Worm (Caenorhabditis elegans) whole organism, mixed stage, embryonic: ENCODE results near the gene ZK1248.4.

Experiments used
- M03D4.4 ChIP-seq: sonication (generic microtip); optimal IDR thresholded peaks from 2 replicates; lab custom pipeline; 2017; ENCODE audit warnings: mild to moderate bottlenecking, missing genetic modification characterization, missing compliant biosample characterization
- bed-3 ChIP-seq: fragments of 200-800 bp; sonication (Bioruptor generic); optimal IDR thresholded peaks from 3 replicates; lab custom pipeline; 2018; ENCODE audit warnings: mild to moderate bottlenecking, missing genetic modification characterization, moderate library complexity, missing compliant biosample characterization
- blmp-1 ChIP-seq: fragments of 150-350 bp; optimal IDR thresholded peaks from 2 replicates; lab custom pipeline; 2014; ENCODE audit warnings: missing biosample characterization, missing genetic modification characterization
- ceh-39 ChIP-seq: fragments of 150-350 bp; optimal IDR thresholded peaks from 2 replicates; lab custom pipeline; 2014; ENCODE audit warnings: missing biosample characterization, missing genetic modification characterization
- ceh-43 ChIP-seq: fragments of 200-800 bp; sonication (Bioruptor generic); optimal IDR thresholded peaks from 2 replicates; lab custom pipeline; 2018; ENCODE audit warnings: mild to moderate bottlenecking, missing genetic modification characterization, moderate library complexity, missing compliant biosample characterization
- ceh-83 ChIP-seq: fragments of 200-800 bp; sonication (Bioruptor generic); optimal IDR thresholded peaks from 2 replicates; lab custom pipeline; 2018; ENCODE audit warnings: mild to moderate bottlenecking, missing genetic modification characterization, missing compliant biosample characterization
- ces-1 ChIP-seq: fragments of 150-350 bp; optimal IDR thresholded peaks from 2 replicates; lab custom pipeline; 2014; ENCODE audit warnings: missing biosample characterization, missing genetic modification reagents, missing genetic modification characterization
- cnd-1 ChIP-seq: fragments of 200-800 bp; sonication (Bioruptor generic); optimal IDR thresholded peaks from 2 replicates; lab custom pipeline; 2018; ENCODE audit warnings: mild to moderate bottlenecking, missing genetic modification characterization, missing compliant biosample characterization
- drap-1 ChIP-seq: fragments of 200-800 bp; sonication (Bioruptor generic); optimal IDR thresholded peaks from 3 replicates; lab custom pipeline; 2018; ENCODE audit warnings: mild to moderate bottlenecking, missing genetic modification characterization, missing compliant biosample characterization
- elt-1 ChIP-seq: sonication (generic microtip); optimal IDR thresholded peaks from 2 replicates; lab custom pipeline; 2017; ENCODE audit warnings: missing genetic modification characterization, mild to moderate bottlenecking, missing compliant biosample characterization, antibody characterized with exemption, moderate library complexity, borderline replicate concordance; ENCODE audit not compliant: insufficient read depth
- elt-3 ChIP-seq: fragments of 150-350 bp; optimal IDR thresholded peaks from 2 replicates; lab custom pipeline; 2014; ENCODE audit warnings: missing biosample characterization, missing genetic modification characterization
- flh-1 ChIP-seq: fragments of 200-800 bp; sonication (Bioruptor generic); optimal IDR thresholded peaks from 2 replicates; lab custom pipeline; 2018; ENCODE audit warnings: mild to moderate bottlenecking, missing genetic modification characterization, moderate library complexity, missing compliant biosample characterization
- ham-2 ChIP-seq: fragments of 200-800 bp; sonication (Bioruptor generic); optimal IDR thresholded peaks from 2 replicates; lab custom pipeline; 2018; ENCODE audit warnings: mild to moderate bottlenecking, missing genetic modification characterization, missing compliant biosample characterization
- hlh-1 ChIP-seq: fragments of 150-350 bp; optimal IDR thresholded peaks from 2 replicates; lab custom pipeline; 2014; ENCODE audit warnings: missing biosample characterization, missing genetic modification reagents, missing genetic modification characterization
- lin-13 ChIP-seq: fragments of 150-350 bp; optimal IDR thresholded peaks from 2 replicates; lab custom pipeline; 2014; ENCODE audit warnings: missing biosample characterization, missing genetic modification characterization
- lin-32 ChIP-seq: fragments of 200-800 bp; sonication (Bioruptor generic); optimal IDR thresholded peaks from 2 replicates; lab custom pipeline; 2018; ENCODE audit warnings: mild to moderate bottlenecking, missing genetic modification characterization, missing compliant biosample characterization
- mep-1 ChIP-seq: fragments of 150-350 bp; optimal IDR thresholded peaks from 2 replicates; lab custom pipeline; 2017; ENCODE audit warnings: missing biosample characterization, missing genetic modification reagents, missing genetic modification characterization, inconsistent platforms
- mls-2 ChIP-seq: sonication (generic microtip); optimal IDR thresholded peaks from 2 replicates; lab custom pipeline; 2016; ENCODE audit warnings: mild to moderate bottlenecking, missing genetic modification characterization, moderate library complexity, missing compliant biosample characterization
- nhr-12 ChIP-seq: fragments of 150-350 bp; optimal IDR thresholded peaks from 2 replicates; lab custom pipeline; 2014; ENCODE audit warnings: missing biosample characterization, missing genetic modification characterization
- nhr-2 ChIP-seq: fragments of 150-350 bp; optimal IDR thresholded peaks from 2 replicates; lab custom pipeline; 2014; ENCODE audit warnings: missing biosample characterization, missing genetic modification characterization
- nhr-237 ChIP-seq: fragments of 150-350 bp; optimal IDR thresholded peaks from 2 replicates; lab custom pipeline; 2014; ENCODE audit warnings: missing biosample characterization, missing genetic modification characterization
- nhr-28 ChIP-seq: fragments of 150-350 bp; optimal IDR thresholded peaks from 2 replicates; lab custom pipeline; 2014; ENCODE audit warnings: missing biosample characterization, missing genetic modification characterization
- pha-4 ChIP-seq: fragments of 150-350 bp; optimal IDR thresholded peaks from 2 replicates; lab custom pipeline; 2018; ENCODE audit warnings: missing biosample characterization, missing genetic modification reagents, missing genetic modification characterization
- sem-2 ChIP-seq: fragments of 200-800 bp; sonication (Bioruptor generic); optimal IDR thresholded peaks from 2 replicates; lab custom pipeline; 2018; ENCODE audit warnings: mild to moderate bottlenecking, missing genetic modification characterization, missing compliant biosample characterization
- snpc-4 ChIP-seq: fragments of 150-350 bp; optimal IDR thresholded peaks from 2 replicates; lab custom pipeline; 2014; ENCODE audit warnings: missing biosample characterization, missing genetic modification characterization
- sptf-1 ChIP-seq: sonication (generic microtip); optimal IDR thresholded peaks from 2 replicates; lab custom pipeline; 2017; ENCODE audit warnings: mild to moderate bottlenecking, missing genetic modification characterization, moderate library complexity, missing compliant biosample characterization
- tbx-8 ChIP-seq: fragments of 200-800 bp; sonication (Bioruptor generic); optimal IDR thresholded peaks from 2 replicates; lab custom pipeline; 2018; ENCODE audit warnings: mild to moderate bottlenecking, missing genetic modification characterization, moderate library complexity, missing compliant biosample characterization
- unc-120 ChIP-seq: sonication (generic microtip); optimal IDR thresholded peaks from 2 replicates; lab custom pipeline; 2017; ENCODE audit warnings: missing genetic modification characterization, missing compliant biosample characterization; ENCODE audit not compliant: poor library complexity, severe bottlenecking
- unc-39 ChIP-seq: fragments of 150-350 bp; optimal IDR thresholded peaks from 2 replicates; lab custom pipeline; 2014; ENCODE audit warnings: missing biosample characterization, missing genetic modification characterization
- unc-62 ChIP-seq: fragments of 150-350 bp; optimal IDR thresholded peaks from 2 replicates; lab custom pipeline; 2014; ENCODE audit warnings: missing biosample characterization, missing genetic modification reagents, missing genetic modification characterization
- zip-8 ChIP-seq: fragments of 150-350 bp; optimal IDR thresholded peaks from 2 replicates; lab custom pipeline; 2014; ENCODE audit warnings: missing biosample characterization, missing genetic modification characterization
- ztf-11 ChIP-seq: fragments of 150-350 bp; optimal IDR thresholded peaks from 2 replicates; lab custom pipeline; 2014; ENCODE audit warnings: missing biosample characterization, missing genetic modification characterization

ZK1248.4 gene

DNA sequence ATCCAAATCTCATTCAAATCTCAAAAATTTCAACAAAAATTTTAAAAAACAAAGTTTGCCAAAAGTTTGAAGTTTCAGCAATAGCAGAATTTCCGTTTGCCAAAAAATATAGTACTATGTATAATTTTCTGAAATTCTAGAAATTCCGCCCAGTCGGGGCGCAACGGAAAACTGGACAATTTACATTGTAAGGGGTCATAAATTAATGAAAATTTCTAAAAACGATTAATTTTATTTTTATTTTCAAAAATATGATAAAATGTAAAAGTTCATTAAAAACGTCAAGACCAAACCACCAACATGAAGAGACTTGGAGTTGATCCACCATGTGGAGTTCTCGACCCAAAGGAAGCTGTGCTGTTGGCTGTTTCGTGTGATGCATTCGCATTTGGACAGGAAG is at the start of gene ZK1248.4:
Gene ZK1248.4 (plus strand): TSS at position 301 of the 400 bp plus-strand sequence.
- no peak for TF ChIP-seq nhr-237 (tag; lab: Kevin White, UChicago)
- TF ChIP-seq flh-1: no peak
- no peak for TF ChIP-seq pha-4 (tag; lab: Kevin White, UChicago)
- no peak for TF ChIP-seq elt-1 (tag; lab: Kevin White, UChicago)
- TF ChIP-seq nhr-2: no peak
- TF ChIP-seq unc-39 (tag; lab: Kevin White, UChicago): no peak
- no peak for TF ChIP-seq ceh-83 (GFP tag; lab: Kevin White, UChicago)
- no peak for TF ChIP-seq sem-2 (GFP tag; lab: Kevin White, UChicago)
- no peak for TF ChIP-seq snpc-4 (tag; lab: Kevin White, UChicago)
- TF ChIP-seq lin-13: no peak
- no peak for TF ChIP-seq ztf-11 (tag; lab: Kevin White, UChicago)
- no peak for TF ChIP-seq M03D4.4
- no peak for TF ChIP-seq ceh-39
- TF ChIP-seq unc-62 (GFP tag; lab: Kevin White, UChicago): no peak
- no peak for TF ChIP-seq mep-1 (tag; lab: Kevin White, UChicago)
- TF ChIP-seq ceh-43 (GFP tag; lab: Kevin White, UChicago): no peak
- no peak for TF ChIP-seq hlh-1 (tag; lab: Kevin White, UChicago)
- TF ChIP-seq nhr-12: no peak

DNA sequence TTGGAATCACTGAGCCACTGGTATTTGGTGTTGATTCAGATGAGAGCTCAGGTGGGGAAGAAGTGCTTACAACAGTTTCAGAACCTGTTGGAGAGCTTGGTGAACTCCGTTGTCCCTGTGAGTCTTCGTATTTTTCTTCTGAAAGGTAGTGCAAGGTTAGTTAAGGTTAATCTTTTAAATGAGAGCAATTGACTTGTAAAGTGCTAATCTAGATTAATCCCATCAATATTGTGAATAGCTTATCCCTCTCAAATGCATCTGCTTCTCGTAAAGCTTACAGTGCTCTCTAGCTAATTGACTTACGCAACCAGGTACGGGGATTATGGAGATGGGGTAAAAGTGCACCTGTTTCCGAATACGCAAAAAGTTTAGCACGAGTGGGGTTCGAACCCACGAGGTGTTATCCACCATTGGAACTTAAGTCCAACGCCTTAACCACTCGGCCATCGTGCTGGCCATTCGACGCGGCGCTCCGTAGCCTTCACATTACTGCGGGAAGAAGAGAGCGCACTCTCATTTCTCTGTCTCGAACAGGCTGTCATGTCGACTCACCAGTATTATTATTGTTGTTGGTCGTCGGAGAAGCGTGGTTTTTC is 45.8 kb upstream of the ZK1248.4 start:
- TF ChIP-seq unc-62 (GFP tag; lab: Kevin White, UChicago) (no peak), lin-32 (GFP tag; lab: Kevin White, UChicago) (peak; percentile 57), pha-4 (tag; lab: Kevin White, UChicago) (no peak), zip-8 (tag; lab: Kevin White, UChicago) (peak; percentile 10), ceh-83 (GFP tag; lab: Kevin White, UChicago) (peak; percentile 62), unc-39 (tag; lab: Kevin White, UChicago) (no peak), ham-2 (GFP tag; lab: Kevin White, UChicago) (peak; percentile 82), sptf-1 (tag; lab: Kevin White, UChicago) (peak; percentile 85), snpc-4 (tag; lab: Kevin White, UChicago) (no peak), drap-1 (GFP tag; lab: Kevin White, UChicago) (peak; percentile 82), mls-2 (peak; percentile 87), ceh-43 (GFP tag; lab: Kevin White, UChicago) (peak; percentile 9), ces-1 (GFP tag; lab: Kevin White, UChicago) (peak; percentile 36), bed-3 (GFP tag; lab: Kevin White, UChicago) (peak; percentile 34), M03D4.4 (peak; percentile 78), unc-120 (tag; lab: Kevin White, UChicago) (peak; percentile 56), cnd-1 (tag; lab: Kevin White, UChicago) (peak; percentile 43), tbx-8 (GFP tag; lab: Kevin White, UChicago) (no peak), elt-3 (tag; lab: Kevin White, UChicago) (no peak), flh-1 (no peak), hlh-1 (tag; lab: Kevin White, UChicago) (peak; percentile 7), sem-2 (GFP tag; lab: Kevin White, UChicago) (peak; percentile 47), nhr-2 (peak; percentile 70)

DNA sequence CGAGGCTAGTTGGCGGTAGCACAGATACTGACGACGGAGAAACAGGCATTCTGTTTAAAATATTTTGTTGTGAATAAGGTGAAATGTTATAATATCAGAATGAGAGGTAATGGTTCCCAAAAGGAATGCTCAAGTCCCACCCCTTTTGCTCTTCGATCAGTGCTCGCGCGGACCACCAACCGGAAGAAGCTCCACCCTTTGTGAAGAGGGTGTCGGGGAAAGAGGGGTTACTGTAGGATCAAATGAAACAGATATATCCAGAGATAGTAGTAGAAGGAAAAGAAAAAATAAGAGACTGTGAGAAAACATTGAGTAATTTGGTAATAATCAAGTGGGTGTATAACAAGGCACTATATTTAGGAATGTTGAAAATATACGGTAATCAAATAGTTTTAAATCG is 44.3 kb upstream of the ZK1248.4 start, which contains the start of the genes dmd-5 and F10C1.1:
Gene dmd-5 (minus strand): TSS at position 101 of the 400 bp plus-strand sequence.
Gene F10C1.1 (plus strand): TSS at position 110 of the 400 bp plus-strand sequence.
- no peak for TF ChIP-seq blmp-1 (tag; lab: Kevin White, UChicago)
- no peak for TF ChIP-seq elt-3 (tag; lab: Kevin White, UChicago)
- no peak for TF ChIP-seq hlh-1 (tag; lab: Kevin White, UChicago)
- no peak for TF ChIP-seq nhr-28
- TF ChIP-seq unc-120 (tag; lab: Kevin White, UChicago): no peak
- TF ChIP-seq ces-1 (GFP tag; lab: Kevin White, UChicago): no peak

DNA sequence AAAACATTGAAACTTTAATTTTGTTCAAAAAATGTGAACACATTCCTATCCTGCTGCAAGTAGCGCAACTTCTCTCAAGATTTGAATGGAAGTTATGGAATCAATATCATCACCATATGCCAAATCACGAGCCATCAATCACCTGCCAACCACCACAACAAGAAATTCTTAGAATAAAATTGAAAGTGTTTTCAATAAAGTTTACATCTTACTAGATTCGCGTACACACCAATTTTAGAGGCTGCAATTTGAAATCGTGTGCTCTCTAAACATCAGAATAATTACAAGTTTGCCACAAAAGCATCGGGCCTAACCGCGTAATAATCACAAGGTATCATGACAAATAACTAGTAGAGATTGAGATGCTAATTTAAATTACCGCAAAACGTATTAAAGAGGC is 43.5 kb upstream of the ZK1248.4 start:
- TF ChIP-seq hlh-1 (tag; lab: Kevin White, UChicago): no peak
- TF ChIP-seq pha-4 (tag; lab: Kevin White, UChicago): no peak
- no peak for TF ChIP-seq nhr-237 (tag; lab: Kevin White, UChicago)
- no peak for TF ChIP-seq tbx-8 (GFP tag; lab: Kevin White, UChicago)
- no peak for TF ChIP-seq mls-2
- TF ChIP-seq drap-1 (GFP tag; lab: Kevin White, UChicago): no peak
- TF ChIP-seq snpc-4 (tag; lab: Kevin White, UChicago): no peak
- no peak for TF ChIP-seq ham-2 (GFP tag; lab: Kevin White, UChicago)
- no peak for TF ChIP-seq ztf-11 (tag; lab: Kevin White, UChicago)
- no peak for TF ChIP-seq sptf-1 (tag; lab: Kevin White, UChicago)
- no peak for TF ChIP-seq blmp-1 (tag; lab: Kevin White, UChicago)
- TF ChIP-seq nhr-28: no peak
- TF ChIP-seq flh-1: no peak
- TF ChIP-seq lin-32 (GFP tag; lab: Kevin White, UChicago): no peak
- no peak for TF ChIP-seq nhr-2
